Fruit fly (Drosophila melanogaster) whole organism, prepupa: ENCODE results near the gene Non3.

Experiments
- CG10631 ChIP-seq: fragments of 200-800 bp; sonication (Bioruptor generic); optimal IDR thresholded peaks from 2 replicates; lab custom pipeline; 2016; ENCODE audit warnings: missing biosample characterization, missing genetic modification characterization
- CG10669 ChIP-seq: fragments of 200-800 bp; sonication (Bioruptor generic); optimal IDR thresholded peaks from 3 replicates; lab custom pipeline; 2018; ENCODE audit warnings: missing biosample characterization, mild to moderate bottlenecking, missing genetic modification characterization, moderate library complexity
- CG11294 ChIP-seq: fragments of 200-800 bp; sonication (Bioruptor generic); IDR thresholded peaks from 2 replicates; pipeline ENCODE4 v1.3.6; 2022; ENCODE audit warnings: missing biosample characterization, missing genetic modification characterization
- CG11762 ChIP-seq: fragments of 200-800 bp; sonication (Bioruptor generic); optimal IDR thresholded peaks from 3 replicates; lab custom pipeline; 2016; ENCODE audit warnings: missing biosample characterization, missing genetic modification characterization; ENCODE audit not compliant: insufficient read depth
- CG15336 ChIP-seq: fragments of 200-800 bp; sonication (Bioruptor generic); IDR thresholded peaks from 2 replicates; pipeline ENCODE4 v1.3.6; 2022; ENCODE audit warnings: missing biosample characterization, missing genetic modification characterization
- CG16779 ChIP-seq: fragments of 200-800 bp; sonication (Bioruptor generic); optimal IDR thresholded peaks from 3 replicates; lab custom pipeline; 2017; ENCODE audit warnings: missing biosample characterization, mild to moderate bottlenecking, missing genetic modification characterization
- CG3032 ChIP-seq: fragments of 200-800 bp; optimal IDR thresholded peaks from 2 replicates; lab custom pipeline; 2019; ENCODE audit warnings: missing biosample characterization, mild to moderate bottlenecking, missing genetic modification characterization, moderate library complexity
- CG3919 ChIP-seq: fragments of 200-800 bp; sonication (Bioruptor generic); optimal IDR thresholded peaks from 3 replicates; lab custom pipeline; 2016; ENCODE audit warnings: missing biosample characterization, missing genetic modification characterization
- CG4318 ChIP-seq: fragments of 200-800 bp; sonication (Bioruptor generic); optimal IDR thresholded peaks from 3 replicates; lab custom pipeline; 2017; ENCODE audit warnings: missing biosample characterization, mild to moderate bottlenecking, missing genetic modification characterization
- CG6276 ChIP-seq: fragments of 200-800 bp; sonication (Bioruptor generic); optimal IDR thresholded peaks from 2 replicates; lab custom pipeline; 2017; ENCODE audit warnings: missing biosample characterization, mild to moderate bottlenecking, missing genetic modification characterization
- CG6792 ChIP-seq: fragments of 200-800 bp; sonication (Bioruptor generic); optimal IDR thresholded peaks from 3 replicates; lab custom pipeline; 2016; ENCODE audit warnings: missing biosample characterization, missing genetic modification characterization
- CG6854 ChIP-seq: fragments of 200-800 bp; sonication (Bioruptor generic); optimal IDR thresholded peaks from 2 replicates; lab custom pipeline; 2017; ENCODE audit warnings: missing biosample characterization, mild to moderate bottlenecking, missing genetic modification characterization
- CG7368 ChIP-seq: fragments of 200-800 bp; sonication (Bioruptor generic); optimal IDR thresholded peaks from 3 replicates; lab custom pipeline; 2016; ENCODE audit warnings: missing biosample characterization, missing genetic modification characterization
- CG8119 ChIP-seq: fragments of 200-800 bp; sonication (Bioruptor generic); IDR thresholded peaks from 3 replicates; pipeline ENCODE4 v1.3.6; 2022; ENCODE audit warnings: missing biosample characterization, missing genetic modification characterization
- CG8632 ChIP-seq: fragments of 200-800 bp; sonication (Bioruptor generic); optimal IDR thresholded peaks from 3 replicates; lab custom pipeline; 2016; ENCODE audit warnings: missing biosample characterization, missing genetic modification characterization
- Ets21C ChIP-seq: fragments of 200-800 bp; sonication (Bioruptor generic); optimal IDR thresholded peaks from 3 replicates; lab custom pipeline; 2016; ENCODE audit warnings: missing biosample characterization, missing genetic modification characterization
- Ets96B ChIP-seq: fragments of 200-800 bp; optimal IDR thresholded peaks from 2 replicates; lab custom pipeline; 2019; ENCODE audit warnings: missing biosample characterization, mild to moderate bottlenecking, missing genetic modification characterization, moderate library complexity
- Hr38 ChIP-seq: sonication (Bioruptor generic); optimal IDR thresholded peaks from 2 replicates; lab custom pipeline; 2016; ENCODE audit warnings: missing biosample characterization, missing genetic modification characterization
- Hr39 ChIP-seq: fragments of 200-800 bp; sonication (Bioruptor generic); optimal IDR thresholded peaks from 2 replicates; lab custom pipeline; 2016; ENCODE audit warnings: missing biosample characterization, missing genetic modification characterization
- Hr4 ChIP-seq: fragments of 200-800 bp; sonication (Bioruptor generic); optimal IDR thresholded peaks from 3 replicates; lab custom pipeline; 2016; ENCODE audit warnings: missing biosample characterization, missing genetic modification characterization
- OdsH ChIP-seq: fragments of 200-800 bp; sonication (Bioruptor generic); optimal IDR thresholded peaks from 3 replicates; lab custom pipeline; 2016; ENCODE audit warnings: missing biosample characterization, missing genetic modification characterization
- Smox ChIP-seq: fragments of 200-800 bp; sonication (Bioruptor generic); optimal IDR thresholded peaks from 3 replicates; lab custom pipeline; 2016; ENCODE audit warnings: missing biosample characterization, missing genetic modification characterization
- Sox102F ChIP-seq: fragments of 200-800 bp; sonication (Bioruptor generic); optimal IDR thresholded peaks from 2 replicates; lab custom pipeline; 2016; ENCODE audit warnings: missing biosample characterization, mild to moderate bottlenecking, missing genetic modification characterization
- Sox14 ChIP-seq: fragments of 200-800 bp; sonication (Bioruptor generic); optimal IDR thresholded peaks from 3 replicates; lab custom pipeline; 2016; ENCODE audit warnings: missing biosample characterization, missing genetic modification characterization
- Sox15 ChIP-seq: fragments of 200-800 bp; sonication (Bioruptor generic); optimal IDR thresholded peaks from 3 replicates; lab custom pipeline; 2016; ENCODE audit warnings: missing biosample characterization, missing genetic modification characterization
- achi ChIP-seq: fragments of 200-800 bp; sonication (Bioruptor generic); optimal IDR thresholded peaks from 3 replicates; lab custom pipeline; 2016; ENCODE audit warnings: missing biosample characterization, missing genetic modification characterization
- acj6 ChIP-seq: fragments of 200-800 bp; sonication (Bioruptor generic); optimal IDR thresholded peaks from 3 replicates; lab custom pipeline; 2016; ENCODE audit warnings: missing biosample characterization, missing genetic modification characterization
- cyc ChIP-seq: fragments of 200-800 bp; sonication (Bioruptor generic); optimal IDR thresholded peaks from 3 replicates; lab custom pipeline; 2016; ENCODE audit warnings: missing biosample characterization, missing genetic modification characterization
- dsx ChIP-seq: fragments of 200-800 bp; optimal IDR thresholded peaks from 3 replicates; lab custom pipeline; 2019; ENCODE audit warnings: missing biosample characterization, mild to moderate bottlenecking, missing genetic modification characterization, moderate library complexity; ENCODE audit not compliant: poor library complexity, severe bottlenecking
- esn ChIP-seq: fragments of 200-800 bp; sonication (Bioruptor generic); optimal IDR thresholded peaks from 2 replicates; lab custom pipeline; 2016; ENCODE audit warnings: missing biosample characterization, mild to moderate bottlenecking, missing genetic modification characterization, moderate library complexity
- fd85E ChIP-seq: fragments of 200-800 bp; sonication (Bioruptor generic); optimal IDR thresholded peaks from 3 replicates; lab custom pipeline; 2016; ENCODE audit warnings: missing biosample characterization, missing genetic modification characterization
- fkh ChIP-seq: fragments of 200-800 bp; sonication (Bioruptor generic); optimal IDR thresholded peaks from 3 replicates; lab custom pipeline; 2017; ENCODE audit warnings: missing biosample characterization, mild to moderate bottlenecking, missing genetic modification characterization, moderate library complexity
- net ChIP-seq: fragments of 200-800 bp; sonication (Bioruptor generic); optimal IDR thresholded peaks from 3 replicates; lab custom pipeline; 2016; ENCODE audit warnings: missing biosample characterization, missing genetic modification characterization
- pdm3 ChIP-seq: fragments of 200-800 bp; sonication (Bioruptor generic); optimal IDR thresholded peaks from 3 replicates; lab custom pipeline; 2016; ENCODE audit warnings: missing biosample characterization, missing genetic modification characterization
- salr ChIP-seq, 2 experiments: fragments of 200-800 bp; sonication (Bioruptor generic); optimal IDR thresholded peaks; 3 replicates each; lab custom pipeline; 2016 to 2018; ENCODE audit warnings: missing biosample characterization in 2 of 2, missing genetic modification characterization in 2 of 2, mild to moderate bottlenecking in 1 of 2
- svp ChIP-seq: fragments of 200-800 bp; sonication (Bioruptor generic); peaks from one replicate; lab custom pipeline; 2016; ENCODE audit warnings: missing biosample characterization, missing genetic modification characterization
- topi ChIP-seq: fragments of 200-800 bp; sonication (Bioruptor generic); optimal IDR thresholded peaks from 3 replicates; lab custom pipeline; 2016; ENCODE audit warnings: missing biosample characterization, missing genetic modification characterization
- vri ChIP-seq: fragments of 200-800 bp; sonication (Bioruptor generic); optimal IDR thresholded peaks from 3 replicates; lab custom pipeline; 2016; ENCODE audit warnings: missing biosample characterization, mild to moderate bottlenecking, missing genetic modification characterization

Gene Non3

dm6 chr3R:18249268-18249667 is 25.7 kb downstream of the Non3 start:
- no peak for TF ChIP-seq Sox15 (GFP tag; lab: Kevin White, UChicago)
- no peak for TF ChIP-seq dsx (GFP tag; lab: Kevin White, UChicago)
- TF ChIP-seq Hr4 (GFP tag; lab: Kevin White, UChicago): no peak
- no peak for TF ChIP-seq svp (GFP tag; lab: Kevin White, UChicago)
- TF ChIP-seq CG3919 (GFP tag; lab: Kevin White, UChicago): no peak
- no peak for TF ChIP-seq CG10631 (GFP tag; lab: Kevin White, UChicago)
- no peak for TF ChIP-seq acj6 (GFP tag; lab: Kevin White, UChicago)
- TF ChIP-seq net (GFP tag; lab: Kevin White, UChicago): no peak
- TF ChIP-seq esn (GFP tag; lab: Kevin White, UChicago): no peak
- TF ChIP-seq Ets21C: no peak
- TF ChIP-seq topi (GFP tag; lab: Kevin White, UChicago): no peak
- no peak for TF ChIP-seq fkh (GFP tag; lab: Kevin White, UChicago)

dm6 chr3R:18250815-18251214 is 27.3 kb downstream of the Non3 start, which contains the start of gene CG18598:
Gene CG18598 (plus strand): TSS chr3R:18251115.
- no peak for TF ChIP-seq CG10669
- TF ChIP-seq achi: no peak
- TF ChIP-seq svp (GFP tag; lab: Kevin White, UChicago): no peak
- TF ChIP-seq Hr39: no peak
- no peak for TF ChIP-seq CG8632 (GFP tag; lab: Kevin White, UChicago)
- no peak for TF ChIP-seq CG8119 (GFP tag; lab: Robert Waterston, UW)
- TF ChIP-seq CG6792 (GFP tag; lab: Kevin White, UChicago): no peak
- no peak for TF ChIP-seq cyc (GFP tag; lab: Kevin White, UChicago)
- no peak for TF ChIP-seq Sox102F (GFP tag; lab: Kevin White, UChicago)
- no peak for TF ChIP-seq CG4318
- no peak for TF ChIP-seq CG7368
- TF ChIP-seq CG3032 (tag; lab: Kevin White, UChicago): no peak
- TF ChIP-seq CG11294 (GFP tag; lab: Robert Waterston, UW): no peak
- TF ChIP-seq OdsH: no peak
- no peak for TF ChIP-seq Hr38 (GFP tag; lab: Kevin White, UChicago)
- TF ChIP-seq Sox14 (GFP tag; lab: Kevin White, UChicago): no peak
- TF ChIP-seq CG6854 (GFP tag; lab: Kevin White, UChicago): no peak
- TF ChIP-seq pdm3 (GFP tag; lab: Kevin White, UChicago): no peak
- TF ChIP-seq CG10631 (GFP tag; lab: Kevin White, UChicago): no peak
- no peak for TF ChIP-seq fd85E

dm6 chr3R:18251876-18252275 is 28.4 kb downstream of the Non3 start:
- TF ChIP-seq CG3919 (GFP tag; lab: Kevin White, UChicago): no peak
- no peak for TF ChIP-seq Ets96B (tag; lab: Kevin White, UChicago)
- no peak for TF ChIP-seq Smox (GFP tag; lab: Kevin White, UChicago)
- TF ChIP-seq CG7368: no peak
- no peak for TF ChIP-seq topi (GFP tag; lab: Kevin White, UChicago)
- no peak for TF ChIP-seq CG10631 (GFP tag; lab: Kevin White, UChicago)
- no peak for TF ChIP-seq Hr4 (GFP tag; lab: Kevin White, UChicago)
- TF ChIP-seq CG10669: no peak
- no peak for TF ChIP-seq CG15336 (GFP tag; lab: Robert Waterston, UW)
- no peak for TF ChIP-seq CG11762 (GFP tag; lab: Kevin White, UChicago)
- no peak for TF ChIP-seq salr (GFP tag; optimal IDR thresholded peaks at IDR 0.05; lab: Kevin White, UChicago)
- no peak for TF ChIP-seq CG4318
- TF ChIP-seq CG3032 (tag; lab: Kevin White, UChicago): no peak
- no peak for TF ChIP-seq svp (GFP tag; lab: Kevin White, UChicago)
- no peak for TF ChIP-seq dsx (GFP tag; lab: Kevin White, UChicago)
- no peak for TF ChIP-seq CG16779 (tag; lab: Kevin White, UChicago)
- TF ChIP-seq CG6276 (GFP tag; lab: Kevin White, UChicago): no peak
- TF ChIP-seq vri (GFP tag; lab: Kevin White, UChicago): no peak
- TF ChIP-seq, all 60 proteins: peak for 0
